Fruit fly (Drosophila melanogaster) whole organism, embryonic: ENCODE results near the gene CG4660.

Experiments
- Abd-B ChIP-seq: fragments of 200-800 bp; sonication (Bioruptor generic); optimal IDR thresholded peaks from 2 replicates; lab custom pipeline; 2018; ENCODE audit warnings: missing biosample characterization, mild to moderate bottlenecking, missing genetic modification characterization, moderate library complexity
- Adf1 ChIP-seq: fragments of 200-800 bp; sonication (Bioruptor generic); IDR thresholded peaks from 2 replicates; pipeline ENCODE4 v1.3.6; 2022; ENCODE audit warnings: missing biosample characterization, missing genetic modification characterization
- CG10431 ChIP-seq: fragments of 200-800 bp; sonication (Bioruptor generic); optimal IDR thresholded peaks from 3 replicates; lab custom pipeline; 2018; ENCODE audit warnings: missing biosample characterization, mild to moderate bottlenecking, missing genetic modification characterization
- CG12236 ChIP-seq: fragments of 200-800 bp; sonication (Bioruptor generic); optimal IDR thresholded peaks from 2 replicates; lab custom pipeline; 2016; ENCODE audit warnings: missing biosample characterization, missing genetic modification characterization
- CG14014 ChIP-seq: fragments of 200-800 bp; sonication (Bioruptor generic); IDR thresholded peaks from 2 replicates; pipeline ENCODE4 v1.3.6; 2022; ENCODE audit warnings: missing biosample characterization, missing genetic modification characterization
- CG15514 ChIP-seq: fragments of 200-800 bp; sonication (Bioruptor generic); optimal IDR thresholded peaks from 3 replicates; lab custom pipeline; 2017; ENCODE audit warnings: missing biosample characterization, missing genetic modification characterization, mild to moderate bottlenecking, moderate library complexity, missing genetic modification reagents
- CG17359 ChIP-seq: fragments of 200-800 bp; sonication (Bioruptor generic); optimal IDR thresholded peaks from 3 replicates; lab custom pipeline; 2018; ENCODE audit warnings: missing biosample characterization, mild to moderate bottlenecking, missing genetic modification characterization, moderate library complexity
- CG17568 ChIP-seq: fragments of 200-800 bp; sonication (Bioruptor generic); optimal IDR thresholded peaks from 2 replicates; lab custom pipeline; 2018; ENCODE audit warnings: missing biosample characterization, mild to moderate bottlenecking, missing genetic modification characterization, moderate library complexity
- CG2120 ChIP-seq: fragments of 200-800 bp; sonication (Bioruptor generic); optimal IDR thresholded peaks from 3 replicates; lab custom pipeline; 2016; ENCODE audit warnings: missing biosample characterization, missing genetic modification characterization
- CG32772 ChIP-seq: fragments of 200-800 bp; sonication (Bioruptor generic); IDR thresholded peaks from 2 replicates; pipeline ENCODE4 v1.3.6; 2022; ENCODE audit warnings: missing biosample characterization, missing genetic modification characterization
- CG34376 ChIP-seq: fragments of 200-800 bp; sonication (Bioruptor generic); optimal IDR thresholded peaks from 2 replicates; lab custom pipeline; 2018; ENCODE audit warnings: missing biosample characterization, mild to moderate bottlenecking, missing genetic modification characterization
- CG4854 ChIP-seq: fragments of 200-800 bp; sonication (Bioruptor generic); optimal IDR thresholded peaks from 2 replicates; lab custom pipeline; 2016; ENCODE audit warnings: missing biosample characterization, missing genetic modification characterization, inconsistent platforms
- CG6791 ChIP-seq: fragments of 200-800 bp; sonication (Bioruptor generic); IDR thresholded peaks from 3 replicates; pipeline ENCODE4 v1.3.6; 2022; ENCODE audit warnings: missing biosample characterization, missing genetic modification characterization; ENCODE audit not compliant: partially characterized antibody
- CG7271 ChIP-seq: fragments of 200-800 bp; sonication (Bioruptor generic); optimal IDR thresholded peaks from 2 replicates; lab custom pipeline; 2018; ENCODE audit warnings: missing biosample characterization, mild to moderate bottlenecking, missing genetic modification characterization, moderate library complexity
- CG7839 ChIP-seq: fragments of 200-800 bp; sonication (Bioruptor generic); optimal IDR thresholded peaks from 3 replicates; lab custom pipeline; 2018; ENCODE audit warnings: missing biosample characterization, mild to moderate bottlenecking, missing genetic modification characterization, moderate library complexity
- CG7963 ChIP-seq: fragments of 200-800 bp; sonication (Bioruptor generic); IDR thresholded peaks from 3 replicates; pipeline ENCODE4 v1.3.6; 2022; ENCODE audit warnings: missing biosample characterization, missing genetic modification characterization; ENCODE audit not compliant: partially characterized antibody
- CG8089 ChIP-seq: fragments of 200-800 bp; sonication (Bioruptor generic); optimal IDR thresholded peaks from 3 replicates; lab custom pipeline; 2016; ENCODE audit warnings: missing biosample characterization, missing genetic modification characterization
- CG8281 ChIP-seq: fragments of 200-800 bp; sonication (Bioruptor generic); optimal IDR thresholded peaks from 2 replicates; lab custom pipeline; 2018; ENCODE audit warnings: missing biosample characterization, mild to moderate bottlenecking, missing genetic modification characterization, moderate library complexity
- CG8388 ChIP-seq: fragments of 200-800 bp; sonication (Bioruptor generic); optimal IDR thresholded peaks from 2 replicates; lab custom pipeline; 2019; ENCODE audit warnings: missing biosample characterization, mild to moderate bottlenecking, missing genetic modification characterization, moderate library complexity
- CG9876 ChIP-seq: fragments of 200-800 bp; sonication (Bioruptor generic); optimal IDR thresholded peaks from 2 replicates; lab custom pipeline; 2016; ENCODE audit warnings: missing biosample characterization, missing genetic modification characterization
- CG9932 ChIP-seq: fragments of 200-800 bp; sonication (Bioruptor generic); IDR thresholded peaks from 2 replicates; pipeline ENCODE4 v1.3.6; 2022; ENCODE audit warnings: missing biosample characterization, missing genetic modification characterization
- Camta ChIP-seq: fragments of 200-800 bp; sonication (Bioruptor generic); optimal IDR thresholded peaks from 2 replicates; lab custom pipeline; 2016; ENCODE audit warnings: missing biosample characterization, missing genetic modification characterization
- D ChIP-seq, 2 experiments: fragments of 200-800 bp in 1 of 2; fragments of >200 bp in 1 of 2; sonication (Bioruptor generic) in 1 of 2; optimal IDR thresholded peaks; 2 replicates in 1 of 2; 3 replicates in 1 of 2; lab custom pipeline; 2017; ENCODE audit warnings: mild to moderate bottlenecking in 1 of 2, missing biosample characterization in 1 of 2, missing genetic modification characterization in 1 of 2, missing genetic modification reagents in 1 of 2
- Deaf1 ChIP-seq: fragments of 200-800 bp; optimal IDR thresholded peaks from 3 replicates; lab custom pipeline; 2019; ENCODE audit warnings: missing biosample characterization, mild to moderate bottlenecking, missing genetic modification characterization, moderate library complexity
- Dfd ChIP-seq, 2 experiments: fragments of >200 bp; optimal IDR thresholded peaks; 2 replicates each; lab custom pipeline; 2017; ENCODE audit warnings: missing biosample characterization in 2 of 2, missing genetic modification characterization in 2 of 2
- Fer2 ChIP-seq: fragments of 200-800 bp; sonication (Bioruptor generic); optimal IDR thresholded peaks from 2 replicates; lab custom pipeline; 2018; ENCODE audit warnings: missing biosample characterization, mild to moderate bottlenecking, missing genetic modification characterization, moderate library complexity
- Gug ChIP-seq: fragments of 200-800 bp; sonication (Bioruptor generic); IDR thresholded peaks from 4 replicates; pipeline ENCODE4 v1.3.6; 2022; ENCODE audit warnings: missing biosample characterization, missing genetic modification characterization
- Side ChIP-seq: fragments of 200-800 bp; sonication (Bioruptor generic); optimal IDR thresholded peaks from 2 replicates; lab custom pipeline; 2016; ENCODE audit warnings: missing biosample characterization, missing genetic modification characterization
- Sry-β ChIP-seq: fragments of 200-800 bp; sonication (Bioruptor generic); optimal IDR thresholded peaks from 2 replicates; lab custom pipeline; 2018; ENCODE audit warnings: missing biosample characterization, mild to moderate bottlenecking, missing genetic modification characterization, moderate library complexity
- Usf ChIP-seq: fragments of 200-800 bp; sonication (Bioruptor generic); optimal IDR thresholded peaks from 2 replicates; lab custom pipeline; 2017; ENCODE audit warnings: missing genotype, missing biosample characterization, missing genetic modification characterization
- YL-1 ChIP-seq: fragments of 200-800 bp; sonication (Bioruptor generic); optimal IDR thresholded peaks from 3 replicates; lab custom pipeline; 2017; ENCODE audit warnings: missing biosample characterization, mild to moderate bottlenecking, missing genetic modification characterization
- bab2 ChIP-seq: fragments of 200-800 bp; sonication (Bioruptor generic); optimal IDR thresholded peaks from 2 replicates; lab custom pipeline; 2016; ENCODE audit warnings: missing biosample characterization, missing genetic modification characterization
- bbx ChIP-seq: fragments of 200-800 bp; sonication (Bioruptor generic); IDR thresholded peaks from 2 replicates; pipeline ENCODE4 v1.3.6; 2022; ENCODE audit warnings: missing biosample characterization, missing genetic modification characterization; ENCODE audit not compliant: partially characterized antibody
- corto ChIP-seq: fragments of 200-800 bp; sonication (Bioruptor generic); optimal IDR thresholded peaks from 2 replicates; lab custom pipeline; 2016; ENCODE audit warnings: missing biosample characterization, mild to moderate bottlenecking, missing genetic modification characterization, moderate library complexity
- dan ChIP-seq: fragments of 200-800 bp; sonication (Bioruptor generic); IDR thresholded peaks from 2 replicates; pipeline ENCODE4 v1.3.6; 2022; ENCODE audit warnings: missing biosample characterization, missing genetic modification characterization
- exex ChIP-seq: fragments of 200-800 bp; sonication (Bioruptor generic); optimal IDR thresholded peaks from 4 replicates; lab custom pipeline; 2018; ENCODE audit warnings: missing biosample characterization, mild to moderate bottlenecking, missing genetic modification characterization, moderate library complexity
- fd102C ChIP-seq: fragments of 200-800 bp; sonication (Bioruptor generic); optimal IDR thresholded peaks from 2 replicates; lab custom pipeline; 2018; ENCODE audit warnings: missing biosample characterization, mild to moderate bottlenecking, missing genetic modification characterization, moderate library complexity
- fu2 ChIP-seq: fragments of 200-800 bp; sonication (Bioruptor generic); optimal IDR thresholded peaks from 2 replicates; lab custom pipeline; 2016; ENCODE audit warnings: missing biosample characterization, missing genetic modification characterization
- lbe ChIP-seq: fragments of 200-800 bp; sonication (Bioruptor generic); optimal IDR thresholded peaks from 2 replicates; lab custom pipeline; 2016; ENCODE audit warnings: missing biosample characterization, mild to moderate bottlenecking, missing genetic modification characterization
- lov ChIP-seq, 2 experiments: fragments of 200-800 bp in 1 of 2; fragments of >200 bp in 1 of 2; sonication (Bioruptor generic) in 1 of 2; IDR thresholded peaks in 1 of 2; optimal IDR thresholded peaks in 1 of 2; 2 replicates in 1 of 2; 3 replicates in 1 of 2; pipeline versions ENCODE4 v1.3.6 to Lab custom; 2017 to 2022; ENCODE audit warnings: missing biosample characterization in 1 of 2, missing genetic modification characterization in 1 of 2
- nau ChIP-seq: fragments of 200-800 bp; sonication (Bioruptor generic); optimal IDR thresholded peaks from 3 replicates; lab custom pipeline; 2017; ENCODE audit warnings: missing biosample characterization, mild to moderate bottlenecking, missing genetic modification characterization, missing genetic modification reagents
- pb ChIP-seq: fragments of 200-800 bp; sonication (Bioruptor generic); optimal IDR thresholded peaks from 3 replicates; lab custom pipeline; 2016; ENCODE audit warnings: missing biosample characterization, missing genetic modification characterization
- pfk ChIP-seq: fragments of 200-800 bp; sonication (Bioruptor generic); optimal IDR thresholded peaks from 2 replicates; lab custom pipeline; 2018; ENCODE audit warnings: missing biosample characterization, mild to moderate bottlenecking, missing genetic modification characterization, moderate library complexity
- sim ChIP-seq: fragments of 200-800 bp; sonication (Bioruptor generic); IDR thresholded peaks from 2 replicates; pipeline ENCODE4 v1.3.6; 2022; ENCODE audit warnings: missing biosample characterization, missing genetic modification characterization
- sna ChIP-seq: fragments of 200-800 bp; sonication (Bioruptor generic); IDR thresholded peaks from 2 replicates; pipeline ENCODE4 v1.3.6; 2022; ENCODE audit warnings: missing biosample characterization, missing genetic modification characterization; ENCODE audit not compliant: partially characterized antibody
- sug ChIP-seq: fragments of 200-800 bp; optimal IDR thresholded peaks from 2 replicates; lab custom pipeline; 2019; ENCODE audit warnings: missing biosample characterization, mild to moderate bottlenecking, missing genetic modification characterization, moderate library complexity
- tx ChIP-seq: fragments of 200-800 bp; sonication (Bioruptor generic); optimal IDR thresholded peaks from 2 replicates; lab custom pipeline; 2016; ENCODE audit warnings: missing biosample characterization, missing genetic modification characterization
- vnd ChIP-seq: fragments of 200-800 bp; sonication (Bioruptor generic); IDR thresholded peaks from 3 replicates; pipeline ENCODE4 v1.3.6; 2022; ENCODE audit warnings: missing biosample characterization, missing genetic modification characterization; ENCODE audit not compliant: partially characterized antibody

Gene CG4660

dm6 chrX:6097578-6097977 lies 16.4 kb upstream of the CG4660 start (continued):
- TF ChIP-seq bbx (GFP tag; lab: Robert Waterston, UW) (no peak), fu2 (GFP tag; lab: Kevin White, UChicago) (peak; percentile 35), lbe (GFP tag; lab: Kevin White, UChicago) (peak; percentile 39), CG2120 (peak; percentile 84), sug (tag; lab: Kevin White, UChicago) (peak; percentile 29), sna (GFP tag; lab: Robert Waterston, UW) (no peak), pfk (GFP tag; lab: Kevin White, UChicago) (no peak), sim (peak; percentile 76; the same call in 1 of the 2 replicates), CG10431 (no peak), Sry-β (GFP tag; lab: Kevin White, UChicago) (no peak), Fer2 (no peak), CG8388 (GFP tag; lab: Kevin White, UChicago) (peak; percentile 64), CG7271 (tag; lab: Kevin White, UChicago) (no peak), Deaf1 (tag; lab: Kevin White, UChicago) (peak; percentile 44), lov (optimal IDR thresholded peaks at IDR 0.05; lab: Kevin White, UChicago) (no peak), lov (GFP tag; IDR thresholded peaks at IDR 0.05; lab: Robert Waterston, UW) (peak; percentile 85; the same call in 2 of the 3 replicates), CG8089 (GFP tag; lab: Kevin White, UChicago) (peak; percentile 69), nau (GFP tag; lab: Kevin White, UChicago) (peak; percentile 67), CG7839 (tag; lab: Kevin White, UChicago) (peak; percentile 88), YL-1 (no peak), Side (GFP tag; lab: Kevin White, UChicago) (peak; percentile 76), Usf (GFP tag; lab: Kevin White, UChicago) (peak; percentile 33), D (optimal IDR thresholded peaks at IDR 0.05; lab: Kevin White, UChicago) (no peak), D (GFP tag; optimal IDR thresholded peaks at IDR 0.05; lab: Kevin White, UChicago) (peak; percentile 72), CG15514 (peak; percentile 67), Gug (GFP tag; lab: Robert Waterston, UW) (peak; percentile 80), Dfd (GFP tag; optimal IDR thresholded peaks at IDR 0.05; lab: Kevin White, UChicago) (no peak), CG4854 (GFP tag; lab: Kevin White, UChicago) (peak; percentile 59), CG8281 (peak; percentile 45), tx (GFP tag; lab: Kevin White, UChicago) (peak; percentile 63), CG17568 (no peak), CG14014 (GFP tag; lab: Robert Waterston, UW) (peak; percentile 88), CG12236 (GFP tag; lab: Kevin White, UChicago) (peak; percentile 47), pb (peak; percentile 82), CG6791 (GFP tag; lab: Robert Waterston, UW) (no peak), dan (peak; percentile 38; the same call in 1 of the 2 replicates), CG17359 (tag; lab: Kevin White, UChicago) (peak; percentile 85), CG32772 (GFP tag; lab: Robert Waterston, UW) (peak; percentile 93), Adf1 (GFP tag; lab: Robert Waterston, UW) (peak; percentile 53), vnd (GFP tag; lab: Robert Waterston, UW) (peak; percentile 37; the same call in 1 of the 3 replicates), CG9932 (peak; percentile 76), CG9876 (peak; percentile 57), Camta (GFP tag; lab: Kevin White, UChicago) (peak; percentile 70), exex (tag; lab: Kevin White, UChicago) (peak; percentile 17), CG34376 (GFP tag; lab: Kevin White, UChicago) (no peak), corto (peak; percentile 11), fd102C (GFP tag; lab: Kevin White, UChicago) (no peak), Abd-B (peak; percentile 54), bab2 (peak; percentile 74), CG7963 (no peak)
